Worm (Caenorhabditis elegans) whole organism, late embryonic: ENCODE data around the gene srlf-7.

Source experiments
- C38D4.7 ChIP-seq: fragments of 200-800 bp; sonication (Bioruptor generic); optimal IDR thresholded peaks from 2 replicates; lab custom pipeline; 2018; ENCODE audit warnings: mild to moderate bottlenecking, missing genetic modification characterization, moderate library complexity, missing compliant biosample characterization
- F13H6.1 ChIP-seq: sonication (generic microtip); optimal IDR thresholded peaks from 2 replicates; lab custom pipeline; 2016; ENCODE audit warnings: missing genetic modification characterization, missing compliant biosample characterization
- ahr-1 ChIP-seq: sonication (generic microtip); optimal IDR thresholded peaks from 2 replicates; lab custom pipeline; 2016; ENCODE audit warnings: missing genetic modification characterization, missing compliant biosample characterization
- ama-1 ChIP-seq: fragments of 150-350 bp; optimal IDR thresholded peaks from 2 replicates; lab custom pipeline; 2014
- ceh-18 ChIP-seq: sonication (generic microtip); optimal IDR thresholded peaks from 2 replicates; lab custom pipeline; 2016; ENCODE audit warnings: missing genetic modification characterization, missing compliant biosample characterization
- ceh-2 ChIP-seq: sonication (generic microtip); optimal IDR thresholded peaks from 2 replicates; lab custom pipeline; 2016; ENCODE audit warnings: missing genotype, missing genetic modification characterization, missing compliant biosample characterization
- ceh-24 ChIP-seq: sonication (generic microtip); optimal IDR thresholded peaks from 2 replicates; lab custom pipeline; 2016; ENCODE audit warnings: mild to moderate bottlenecking, missing genetic modification characterization, missing compliant biosample characterization
- ceh-45 ChIP-seq: fragments of 200-800 bp; sonication (Bioruptor generic); IDR thresholded peaks from 2 replicates; pipeline ENCODE4 v1.3.6; 2022; ENCODE audit warnings: missing genetic modification reagents, missing genetic modification characterization, missing compliant biosample characterization
- ceh-6 ChIP-seq: fragments of 200-800 bp; sonication (Bioruptor generic); optimal IDR thresholded peaks from 2 replicates; lab custom pipeline; 2018; ENCODE audit warnings: mild to moderate bottlenecking, missing genetic modification characterization, missing compliant biosample characterization
- ceh-9 ChIP-seq: sonication (generic microtip); optimal IDR thresholded peaks from 2 replicates; lab custom pipeline; 2016; ENCODE audit warnings: mild to moderate bottlenecking, missing genetic modification characterization, inconsistent platforms, missing compliant biosample characterization
- che-1 ChIP-seq: sonication (generic microtip); optimal IDR thresholded peaks from 2 replicates; lab custom pipeline; 2016; ENCODE audit warnings: mild to moderate bottlenecking, missing genetic modification characterization, missing compliant biosample characterization
- dve-1 ChIP-seq: sonication (generic microtip); optimal IDR thresholded peaks from 2 replicates; lab custom pipeline; 2017; ENCODE audit warnings: antibody characterized with exemption, mild to moderate bottlenecking, missing genetic modification characterization, missing compliant biosample characterization
- elt-2 ChIP-seq: sonication (generic microtip); optimal IDR thresholded peaks from 2 replicates; lab custom pipeline; 2016; ENCODE audit warnings: missing genetic modification reagents, missing genetic modification characterization, missing compliant biosample characterization
- fkh-10 ChIP-seq: fragments of 150-350 bp; optimal IDR thresholded peaks from 2 replicates; lab custom pipeline; 2014; ENCODE audit warnings: missing biosample characterization, missing genetic modification reagents, missing genetic modification characterization
- fkh-6 ChIP-seq: sonication (generic microtip); optimal IDR thresholded peaks from 2 replicates; lab custom pipeline; 2016; ENCODE audit warnings: missing genetic modification characterization, missing compliant biosample characterization
- hlh-13 ChIP-seq: fragments of 200-800 bp; sonication (Bioruptor generic); optimal IDR thresholded peaks from 2 replicates; lab custom pipeline; 2018; ENCODE audit warnings: mild to moderate bottlenecking, missing genetic modification characterization, missing compliant biosample characterization
- hlh-30 ChIP-seq: sonication (generic microtip); optimal IDR thresholded peaks from 2 replicates; lab custom pipeline; 2017; ENCODE audit warnings: antibody characterized with exemption, missing genetic modification characterization, missing compliant biosample characterization; ENCODE audit not compliant: insufficient read depth
- nfya-1 ChIP-seq: sonication (generic microtip); optimal IDR thresholded peaks from 2 replicates; lab custom pipeline; 2017; ENCODE audit warnings: missing genetic modification characterization, mild to moderate bottlenecking, missing compliant biosample characterization, antibody characterized with exemption, moderate library complexity
- pag-3 ChIP-seq: sonication (generic microtip); optimal IDR thresholded peaks from 2 replicates; lab custom pipeline; 2016; ENCODE audit warnings: missing compliant biosample characterization, missing genetic modification characterization, borderline replicate concordance
- pat-9 ChIP-seq: fragments of 200-800 bp; sonication (Bioruptor generic); optimal IDR thresholded peaks from 2 replicates; lab custom pipeline; 2018; ENCODE audit warnings: mild to moderate bottlenecking, missing genetic modification characterization, moderate library complexity, missing compliant biosample characterization
- pha-2 ChIP-seq: sonication (generic microtip); optimal IDR thresholded peaks from 2 replicates; lab custom pipeline; 2017; ENCODE audit warnings: mild to moderate bottlenecking, missing genetic modification characterization, missing compliant biosample characterization
- pqm-1 ChIP-seq: sonication (generic microtip); optimal IDR thresholded peaks from 2 replicates; lab custom pipeline; 2016; ENCODE audit warnings: missing genetic modification characterization, missing compliant biosample characterization
- pros-1 ChIP-seq: fragments of 150-350 bp; optimal IDR thresholded peaks from 2 replicates; lab custom pipeline; 2014; ENCODE audit warnings: missing biosample characterization, missing genetic modification reagents, missing genetic modification characterization
- ref-2 ChIP-seq: sonication (generic microtip); optimal IDR thresholded peaks from 2 replicates; lab custom pipeline; 2016; ENCODE audit warnings: missing genetic modification characterization, missing compliant biosample characterization
- sox-4 ChIP-seq: sonication (generic microtip); optimal IDR thresholded peaks from 2 replicates; lab custom pipeline; 2017; ENCODE audit warnings: mild to moderate bottlenecking, missing genetic modification characterization, inconsistent platforms, missing compliant biosample characterization
- tbx-7 ChIP-seq: sonication (generic microtip); optimal IDR thresholded peaks from 2 replicates; lab custom pipeline; 2016; ENCODE audit warnings: missing genotype, missing genetic modification characterization, missing compliant biosample characterization
- ttx-3 ChIP-seq: sonication (generic microtip); optimal IDR thresholded peaks from 2 replicates; lab custom pipeline; 2016; ENCODE audit warnings: missing genetic modification reagents, missing genetic modification characterization, missing compliant biosample characterization
- unc-3 ChIP-seq, 2 experiments: fragments of 200-800 bp in 1 of 2; sonication (Bioruptor generic) in 1 of 2; sonication (generic microtip) in 1 of 2; conservative IDR thresholded peaks in 1 of 2; optimal IDR thresholded peaks in 1 of 2; 2 replicates each; pipeline versions ENCODE4 v1.3.6 to Lab custom; 2016 to 2022; ENCODE audit warnings: missing compliant biosample characterization in 2 of 2, missing genetic modification characterization in 2 of 2, missing genetic modification reagents in 1 of 2
- unc-42 ChIP-seq: sonication (generic microtip); optimal IDR thresholded peaks from 2 replicates; lab custom pipeline; 2016; ENCODE audit warnings: missing genotype, missing genetic modification characterization, missing compliant biosample characterization

srlf-7 gene

DNA sequence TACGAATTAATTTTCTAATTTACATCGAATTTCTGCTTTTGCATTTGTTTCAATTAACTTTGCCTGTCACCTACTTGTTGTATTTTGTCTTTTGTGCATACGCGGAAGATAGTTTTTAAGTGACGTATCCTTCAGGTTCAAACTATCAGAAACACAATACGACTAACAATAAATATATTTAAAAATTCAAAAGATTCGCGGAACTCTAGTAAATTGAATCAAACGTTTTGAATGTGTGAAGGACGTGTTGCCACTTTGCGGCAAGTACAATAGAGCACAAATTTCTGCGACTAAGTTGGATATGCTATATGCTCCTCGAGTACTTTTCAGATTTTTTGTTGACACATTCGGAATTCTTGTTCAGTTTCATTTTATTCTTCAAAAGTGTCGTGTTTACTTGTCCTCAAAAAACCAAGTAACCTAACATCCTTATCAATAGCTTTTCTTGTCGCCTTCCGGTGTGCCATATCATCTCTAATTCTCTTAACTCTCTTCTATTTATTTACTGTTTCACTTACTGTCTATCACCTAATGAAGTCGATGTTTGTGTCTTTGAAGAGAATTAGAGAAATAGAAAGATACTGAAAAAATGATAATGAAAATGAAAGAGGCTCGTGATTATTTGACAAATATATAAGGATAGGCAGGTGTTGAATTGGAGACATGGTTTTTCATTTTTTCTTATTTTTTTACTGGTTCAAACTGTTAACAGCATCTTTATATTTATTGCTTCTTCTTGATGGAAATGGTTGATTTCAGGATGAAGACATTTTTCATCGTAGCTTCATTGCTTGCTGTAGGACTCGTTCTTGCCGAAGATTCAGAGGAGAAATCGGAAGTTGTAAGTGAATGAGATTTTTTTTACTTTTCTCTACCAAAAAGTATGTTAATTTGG lies at the start of gene srlf-7:
TSS of gene srlf-7 (plus strand) at position 760 of the 895 bp plus-strand sequence.
- TF ChIP-seq pat-9 (tag; lab: Kevin White, UChicago) (no peak), pqm-1 (tag; lab: Kevin White, UChicago) (peak; percentile 27), unc-42 (tag; lab: Kevin White, UChicago) (peak; percentile 44), elt-2 (peak; percentile 88), hlh-13 (GFP tag; lab: Kevin White, UChicago) (no peak)

DNA sequence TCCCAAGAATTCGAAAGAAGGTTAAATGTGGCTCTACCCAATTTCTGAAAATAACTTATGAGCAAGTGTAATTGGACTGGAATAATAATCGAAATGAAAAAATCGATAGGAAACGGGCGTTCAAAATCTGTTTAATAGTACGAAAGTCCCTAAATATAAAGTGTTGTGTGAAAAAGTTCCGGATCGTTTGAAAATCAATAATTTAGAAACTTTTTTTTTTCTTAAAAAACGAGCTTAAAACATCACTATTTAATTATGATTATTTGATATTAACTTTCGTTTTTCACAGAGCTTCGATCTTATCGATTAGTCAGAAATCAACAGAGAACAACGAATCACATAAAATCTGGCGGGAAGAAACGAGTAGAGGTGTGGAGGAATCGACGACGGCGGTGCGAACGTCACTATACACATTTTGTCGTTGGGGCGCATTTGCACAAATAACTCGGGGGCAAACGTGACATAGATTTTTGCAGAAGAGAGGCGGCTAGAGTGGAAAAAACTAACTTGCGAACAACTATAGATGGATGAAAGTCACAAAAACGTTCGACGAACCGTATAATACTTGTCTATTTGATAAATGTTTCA lies 44.3 kb upstream of the srlf-7 start, which contains the start of gene hecd-1:
TSS of gene hecd-1 (minus strand) at position 51 of the 588 bp plus-strand sequence.
- TF ChIP-seq ref-2 (tag; lab: Kevin White, UChicago): no peak
- TF ChIP-seq hlh-30 (tag; lab: Kevin White, UChicago): peak; percentile 19

DNA sequence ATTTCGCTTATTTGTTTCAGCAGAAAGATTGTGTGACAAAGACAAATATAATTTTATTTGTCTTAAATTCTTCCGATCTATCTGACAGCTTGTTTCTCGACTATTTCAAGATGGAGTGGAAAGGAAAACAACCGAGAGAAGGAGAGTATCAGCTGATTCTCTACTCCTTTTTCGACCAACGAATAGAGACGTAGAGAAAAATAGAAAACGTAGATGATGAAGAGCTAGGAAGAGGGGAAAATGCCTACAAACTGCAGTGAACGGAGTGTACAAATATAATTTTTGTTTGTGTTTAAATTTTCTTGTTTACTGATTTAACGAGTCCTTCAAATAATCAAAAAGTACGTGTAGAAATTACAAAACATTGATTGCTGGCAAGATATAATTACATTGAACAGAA lies 41.4 kb upstream of the srlf-7 start:
- TF ChIP-seq hlh-30 (tag; lab: Kevin White, UChicago) (peak; percentile 55), nfya-1 (tag; lab: Kevin White, UChicago) (peak; percentile 2), ceh-18 (tag; lab: Kevin White, UChicago) (no peak)

DNA sequence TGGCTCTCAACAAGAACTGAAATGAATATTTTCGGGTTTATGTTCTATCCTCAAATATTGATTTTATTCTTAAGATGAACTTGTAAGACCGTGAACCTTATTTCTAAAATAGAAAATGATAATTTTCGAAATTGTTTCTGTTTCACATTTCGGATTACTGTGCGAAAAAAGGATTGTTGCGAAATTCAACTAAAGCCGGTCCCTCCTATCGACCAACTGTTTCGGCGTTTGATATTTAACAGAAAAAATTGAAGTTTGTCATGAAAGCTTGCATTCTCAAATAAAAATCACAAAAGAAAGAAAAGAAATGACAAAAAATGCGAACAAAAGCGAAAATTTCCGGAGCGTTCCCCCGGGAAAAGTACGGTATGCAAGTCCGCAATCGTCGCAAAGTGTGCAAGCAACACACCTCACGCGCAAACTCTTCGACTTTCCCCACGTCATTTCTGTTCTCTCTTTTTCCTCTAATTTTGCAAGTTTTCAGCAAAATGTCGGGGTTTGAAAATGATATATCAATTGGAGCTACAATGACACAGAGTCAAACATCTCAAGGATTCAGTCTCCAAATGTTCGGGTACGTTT lies 40.0 kb upstream of the srlf-7 start, which contains the start of gene C34D4.4:
TSS of gene C34D4.4 (plus strand) at position 342 of the 582 bp plus-strand sequence.
- peak; percentile 16 for TF ChIP-seq nfya-1 (tag; lab: Kevin White, UChicago)
- TF ChIP-seq pros-1 (tag; lab: Kevin White, UChicago): no peak

DNA sequence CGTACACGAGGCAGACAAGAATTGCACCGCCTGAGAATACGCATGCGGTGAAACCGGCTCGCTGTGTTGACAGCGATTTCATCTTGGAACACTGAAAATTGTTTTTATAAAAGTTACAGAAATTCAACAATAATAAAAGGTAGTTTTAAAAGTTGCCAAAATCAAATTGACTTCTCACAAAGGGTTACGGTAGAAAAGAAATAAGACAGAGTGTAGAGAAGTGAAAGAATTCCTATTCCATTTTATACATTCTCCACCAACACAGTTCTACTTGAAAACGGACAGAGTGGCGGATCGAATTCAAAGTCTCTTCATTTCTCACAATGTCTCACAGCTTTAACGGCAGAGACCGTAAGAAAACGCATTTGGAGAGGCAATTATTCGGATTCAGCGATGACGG lies 36.7 kb upstream of the srlf-7 start, which contains the start of gene col-113:
TSS of gene col-113 (minus strand) at position 101 of the 400 bp plus-strand sequence.
- TF ChIP-seq nfya-1 (tag; lab: Kevin White, UChicago) (no peak), fkh-6 (tag; lab: Kevin White, UChicago) (no peak), ahr-1 (tag; lab: Kevin White, UChicago) (no peak), ceh-24 (tag; lab: Kevin White, UChicago) (no peak), F13H6.1 (tag; lab: Kevin White, UChicago) (no peak)

DNA sequence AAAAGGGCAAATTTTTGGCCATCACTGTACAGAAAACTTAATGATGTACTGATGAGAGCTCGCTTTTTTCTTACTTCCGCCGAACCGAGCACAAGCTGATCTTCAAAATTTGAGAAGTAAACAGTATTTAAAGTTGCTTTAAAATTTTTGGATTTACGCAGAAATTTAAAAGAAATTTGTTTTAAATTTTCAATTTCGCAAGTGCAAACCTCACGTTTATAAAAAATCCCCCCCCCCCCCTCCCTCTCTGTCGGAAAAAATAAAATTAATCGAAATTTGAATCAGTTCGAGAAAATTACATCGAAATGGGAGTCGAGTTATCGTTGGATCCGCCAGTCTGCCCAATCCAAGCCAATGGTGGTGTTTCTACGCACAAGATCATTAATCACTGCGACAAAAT lies 35.7 kb upstream of the srlf-7 start, which contains the start of gene C34D4.3:
TSS of gene C34D4.3 (plus strand) at position 301 of the 400 bp plus-strand sequence.
- TF ChIP-seq ceh-45 (GFP tag; lab: Robert Waterston, UW): no peak
- no peak for TF ChIP-seq C38D4.7 (GFP tag; lab: Kevin White, UChicago)
- TF ChIP-seq dve-1 (tag; lab: Kevin White, UChicago): no peak
- TF ChIP-seq pros-1 (tag; lab: Kevin White, UChicago): no peak
- no peak for TF ChIP-seq ceh-6 (GFP tag; lab: Kevin White, UChicago)
- TF ChIP-seq ceh-18 (tag; lab: Kevin White, UChicago): no peak
- no peak for TF ChIP-seq pha-2 (tag; lab: Kevin White, UChicago)
- no peak for TF ChIP-seq tbx-7 (tag; lab: Kevin White, UChicago)
- TF ChIP-seq unc-3 (GFP tag; conservative IDR thresholded peaks at IDR 0.05; lab: Robert Waterston, UW): no peak
- TF ChIP-seq unc-3 (tag; optimal IDR thresholded peaks at IDR 0.05; lab: Kevin White, UChicago): no peak
- TF ChIP-seq ttx-3 (tag; lab: Kevin White, UChicago): no peak
- no peak for TF ChIP-seq sox-4 (tag; lab: Kevin White, UChicago)
- no peak for TF ChIP-seq ceh-2 (tag; lab: Kevin White, UChicago)
- TF ChIP-seq ama-1 (lab: Kevin White, UChicago): no peak
- TF ChIP-seq fkh-10 (GFP tag; lab: Kevin White, UChicago): no peak
- no peak for TF ChIP-seq pag-3
- no peak for TF ChIP-seq ceh-9
- no peak for TF ChIP-seq nfya-1 (tag; lab: Kevin White, UChicago)
- TF ChIP-seq che-1: no peak
